Worm (Caenorhabditis elegans) whole organism, L3 larva: Measurements from ENCODE around the gene C37H5.13.

Experiments used
- aly-2 ChIP-seq: fragments of 150-350 bp; optimal IDR thresholded peaks from 2 replicates; lab custom pipeline; 2014; ENCODE audit warnings: missing biosample characterization, missing genetic modification characterization
- ama-1 ChIP-seq: fragments of 150-350 bp; optimal IDR thresholded peaks from 2 replicates; lab custom pipeline; 2018
- ceh-16 ChIP-seq: sonication (generic microtip); optimal IDR thresholded peaks from 2 replicates; lab custom pipeline; 2017; ENCODE audit warnings: missing biosample characterization, missing genetic modification characterization
- nhr-28 ChIP-seq: fragments of 150-350 bp; optimal IDR thresholded peaks from 2 replicates; lab custom pipeline; 2014; ENCODE audit warnings: missing biosample characterization, missing genetic modification characterization
- pqm-1 ChIP-seq: fragments of 150-350 bp; optimal IDR thresholded peaks from 2 replicates; lab custom pipeline; 2017; ENCODE audit warnings: missing biosample characterization, missing genetic modification characterization, inconsistent platforms
- skn-1 ChIP-seq: fragments of 150-350 bp; optimal IDR thresholded peaks from 2 replicates; lab custom pipeline; 2014; ENCODE audit warnings: missing biosample characterization, missing genetic modification characterization
- unc-62 ChIP-seq: fragments of 150-350 bp; sonication (generic microtip); optimal IDR thresholded peaks from 4 replicates; lab custom pipeline; 2014; ENCODE audit warnings: missing biosample characterization, missing genetic modification reagents, missing genetic modification characterization

DNA sequence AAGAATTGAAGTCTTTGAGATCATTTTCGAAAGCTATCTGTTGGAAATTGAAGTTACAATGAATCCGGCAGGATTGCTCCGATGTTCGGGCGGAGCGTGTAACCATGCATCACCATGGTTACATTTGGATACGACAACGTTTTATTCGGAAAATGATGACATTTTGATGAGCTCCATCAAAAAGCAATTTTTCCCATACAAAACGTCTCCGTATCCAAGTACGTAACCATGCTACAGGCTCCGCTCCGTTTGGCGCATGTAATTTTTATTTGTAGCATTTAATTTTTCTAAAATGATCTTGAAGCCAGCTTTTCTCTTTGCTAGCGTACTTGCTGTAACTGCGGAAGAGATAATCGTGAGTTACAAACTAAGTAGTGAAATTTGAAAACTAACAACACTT, 20.2 kb downstream of the C37H5.13 start, which contains the start of the genes cwp-2 and cwp-3:
- TF ChIP-seq skn-1 (no peak), aly-2 (tag; lab: Kevin White, UChicago) (no peak), ceh-16 (tag; lab: Kevin White, UChicago) (no peak), nhr-28 (tag; lab: Kevin White, UChicago) (no peak), ama-1 (lab: Kevin White, UChicago) (no peak), pqm-1 (tag; lab: Kevin White, UChicago) (no peak), unc-62 (GFP tag; lab: Kevin White, UChicago) (no peak)
